Fruit fly (Drosophila melanogaster): Measurements from ENCODE around the gene CanA1.

Gene CanA1

dm6 chr3R:31060708-31061625 is 21.8 kb downstream of the CanA1 start, which contains the start of gene dco (continued):
- TF ChIP-seq hb (GFP tag; IDR thresholded peaks at IDR 0.05; ENCODE audit: partially characterized antibody) (no peak), CrebB (tag; optimal IDR thresholded peaks at IDR 0.05) (no peak), toy (GFP tag; IDR thresholded peaks at IDR 0.05) (no peak), Dip3 (GFP tag; optimal IDR thresholded peaks at IDR 0.05) (peak; percentile 50), sd (tag; optimal IDR thresholded peaks at IDR 0.05) (peak; percentile 25), CG10209 (GFP tag; optimal IDR thresholded peaks at IDR 0.05) (peak; percentile 40), CG30403 (GFP tag; optimal IDR thresholded peaks at IDR 0.05) (peak; percentile 83), wdn (GFP tag; IDR thresholded peaks at IDR 0.05) (peak; percentile 37; the same call in 1 of the 2 replicates), CG18011 (GFP tag; optimal IDR thresholded peaks at IDR 0.05) (no peak), Atf-2 (GFP tag; optimal IDR thresholded peaks at IDR 0.05) (peak; percentile 4), Trl (optimal IDR thresholded peaks at IDR 0.05) (peak in 1 of 2 experiments; percentile 19), Trl (GFP tag; optimal IDR thresholded peaks at IDR 0.05) (peak; percentile 61), CG32532 (GFP tag; IDR thresholded peaks at IDR 0.05) (peak; percentile 96), Xrp1 (GFP tag; IDR thresholded peaks at IDR 0.05) (peak; percentile 61), Oli (tag; optimal IDR thresholded peaks at IDR 0.05) (peak; percentile 22), zf30C (GFP tag; optimal IDR thresholded peaks at IDR 0.05) (no peak), CG10431 (GFP tag; optimal IDR thresholded peaks at IDR 0.05) (no peak), sqz (GFP tag; optimal IDR thresholded peaks at IDR 0.05) (peak; percentile 66), cas (GFP tag; IDR thresholded peaks at IDR 0.05) (no peak), az2 (GFP tag; optimal IDR thresholded peaks at IDR 0.05) (peak; percentile 79), amos (GFP tag; IDR thresholded peaks at IDR 0.05; ENCODE audit: partially characterized antibody) (peak; percentile 51), CG15011 (GFP tag; optimal IDR thresholded peaks at IDR 0.05) (no peak), Poxn (GFP tag; IDR thresholded peaks at IDR 0.05) (no peak), peb (GFP tag; IDR thresholded peaks at IDR 0.05) (peak; percentile 42; the same call in 1 of the 2 replicates), CG12155 (GFP tag; optimal IDR thresholded peaks at IDR 0.05) (peak; percentile 51), nerfin-2 (GFP tag; IDR thresholded peaks at IDR 0.05; ENCODE audit: partially characterized antibody) (0 out of 2 replicates have a peak, but pooled peaks have one; percentile 27), lbe (GFP tag; optimal IDR thresholded peaks at IDR 0.05) (peak; percentile 8), gce (GFP tag; IDR thresholded peaks at IDR 0.05) (peak; percentile 71; the same call in 1 of the 3 replicates), otp (GFP tag; IDR thresholded peaks at IDR 0.05) (no peak; the same call in 2 of the 3 replicates), CG2889 (GFP tag; IDR thresholded peaks at IDR 0.05) (peak; percentile 76; the same call in 1 of the 3 replicates), scrt (GFP tag; optimal IDR thresholded peaks at IDR 0.05) (no peak), CG15601 (tag; optimal IDR thresholded peaks at IDR 0.05) (no peak), CG6854 (GFP tag; optimal IDR thresholded peaks at IDR 0.05) (no peak), CG2129 (GFP tag; IDR thresholded peaks at IDR 0.05; ENCODE audit: partially characterized antibody) (no peak), Doc2 (GFP tag; IDR thresholded peaks at IDR 0.05) (0 out of 2 replicates have a peak, but pooled peaks have one; percentile 28), CG10147 (GFP tag; optimal IDR thresholded peaks at IDR 0.05) (peak; percentile 5), bsh (GFP tag; optimal IDR thresholded peaks at IDR 0.05) (peak in 1 of 2 experiments; percentile 46), Aef1 (GFP tag; IDR thresholded peaks at IDR 0.05) (peak; percentile 84), CG17829 (tag; optimal IDR thresholded peaks at IDR 0.05) (peak; percentile 80), ssp (GFP tag; IDR thresholded peaks at IDR 0.05) (peak; percentile 82), CG8089 (GFP tag; optimal IDR thresholded peaks at IDR 0.05) (peak; percentile 71), CG14965 (GFP tag; optimal IDR thresholded peaks at IDR 0.05; ENCODE audit: borderline replicate concordance) (peak; percentile 54), CG17328 (GFP tag; IDR thresholded peaks at IDR 0.05) (peak; percentile 69), CG8944 (GFP tag; optimal IDR thresholded peaks at IDR 0.05) (peak; percentile 93), schlank (tag; optimal IDR thresholded peaks at IDR 0.05) (no peak), grau (tag; optimal IDR thresholded peaks at IDR 0.05) (peak; percentile 60), CG1233 (GFP tag; optimal IDR thresholded peaks at IDR 0.05) (peak; percentile 32), Taf1 (GFP tag; IDR thresholded peaks at IDR 0.05) (peak; percentile 63)

Measured in whole organism, embryonic.